Fruit fly (Drosophila melanogaster): Measurements from ENCODE around the gene slp1.

- TF ChIP-seq ttk (optimal IDR thresholded peaks at IDR 0.05): no peak
- no peak for TF ChIP-seq psq (optimal IDR thresholded peaks at IDR 0.05)
These were observed 37.3 kb upstream of the slp1 start for dm6 chr2L:3788150-3788549.
